Worm (Caenorhabditis elegans) whole organism, mixed stage, embryonic: ENCODE measurements around the gene lin-24.

Experiments used
- ces-1 ChIP-seq: fragments of 150-350 bp; optimal IDR thresholded peaks from 2 replicates; lab custom pipeline; 2014; ENCODE audit warnings: missing biosample characterization, missing genetic modification reagents, missing genetic modification characterization
- lin-13 ChIP-seq: fragments of 150-350 bp; optimal IDR thresholded peaks from 2 replicates; lab custom pipeline; 2014; ENCODE audit warnings: missing biosample characterization, missing genetic modification characterization
- lin-32 ChIP-seq: fragments of 200-800 bp; sonication (Bioruptor generic); optimal IDR thresholded peaks from 2 replicates; lab custom pipeline; 2018; ENCODE audit warnings: mild to moderate bottlenecking, missing genetic modification characterization, missing compliant biosample characterization
- mab-5 ChIP-seq: fragments of 150-350 bp; optimal IDR thresholded peaks from 2 replicates; lab custom pipeline; 2014; ENCODE audit warnings: missing biosample characterization, missing genetic modification characterization
- mep-1 ChIP-seq: fragments of 150-350 bp; optimal IDR thresholded peaks from 2 replicates; lab custom pipeline; 2017; ENCODE audit warnings: missing biosample characterization, missing genetic modification reagents, missing genetic modification characterization, inconsistent platforms
- nhr-2 ChIP-seq: fragments of 150-350 bp; optimal IDR thresholded peaks from 2 replicates; lab custom pipeline; 2014; ENCODE audit warnings: missing biosample characterization, missing genetic modification characterization
- nhr-237 ChIP-seq: fragments of 150-350 bp; optimal IDR thresholded peaks from 2 replicates; lab custom pipeline; 2014; ENCODE audit warnings: missing biosample characterization, missing genetic modification characterization
- nhr-28 ChIP-seq: fragments of 150-350 bp; optimal IDR thresholded peaks from 2 replicates; lab custom pipeline; 2014; ENCODE audit warnings: missing biosample characterization, missing genetic modification characterization
- sem-2 ChIP-seq: fragments of 200-800 bp; sonication (Bioruptor generic); optimal IDR thresholded peaks from 2 replicates; lab custom pipeline; 2018; ENCODE audit warnings: mild to moderate bottlenecking, missing genetic modification characterization, missing compliant biosample characterization
- snpc-4 ChIP-seq: fragments of 150-350 bp; optimal IDR thresholded peaks from 2 replicates; lab custom pipeline; 2014; ENCODE audit warnings: missing biosample characterization, missing genetic modification characterization
- unc-62 ChIP-seq: fragments of 150-350 bp; optimal IDR thresholded peaks from 2 replicates; lab custom pipeline; 2014; ENCODE audit warnings: missing biosample characterization, missing genetic modification reagents, missing genetic modification characterization
- ztf-11 ChIP-seq: fragments of 150-350 bp; optimal IDR thresholded peaks from 2 replicates; lab custom pipeline; 2014; ENCODE audit warnings: missing biosample characterization, missing genetic modification characterization

DNA sequence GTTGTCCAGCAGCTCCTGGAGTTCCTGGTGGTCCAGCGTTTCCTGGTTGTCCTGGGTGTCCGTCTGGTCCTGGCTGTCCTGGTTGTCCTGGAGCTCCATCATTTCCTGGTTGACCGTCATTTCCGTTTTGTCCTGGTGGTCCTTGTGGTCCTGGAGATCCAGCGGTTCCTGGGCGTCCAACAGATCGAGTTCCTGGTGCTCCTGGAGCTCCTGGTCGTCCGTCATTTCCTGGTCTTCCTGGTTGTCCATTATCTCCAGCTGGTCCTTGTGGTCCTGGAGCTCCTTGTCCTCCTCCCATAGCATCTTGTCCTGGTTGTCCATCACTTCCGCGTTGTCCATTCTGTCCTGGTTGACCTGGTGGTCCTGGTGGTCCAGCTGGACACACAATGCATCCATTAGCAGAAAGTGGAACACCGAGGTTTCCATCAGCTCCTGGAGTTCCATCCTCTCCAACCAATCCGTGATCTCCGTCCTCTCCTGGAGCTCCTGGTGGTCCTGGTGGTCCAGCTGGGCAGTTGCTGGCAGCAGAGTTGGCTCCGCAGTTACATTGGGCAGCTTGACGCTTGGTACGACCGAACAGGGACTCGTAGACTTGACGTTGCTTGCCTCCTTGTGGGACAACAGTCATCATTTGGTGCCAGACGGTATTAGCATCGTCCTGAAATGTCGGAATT is 20.2 kb upstream of the lin-24 start:
- TF ChIP-seq snpc-4 (no peak), nhr-28 (tag; lab: Kevin White, UChicago) (no peak), nhr-237 (no peak), lin-32 (GFP tag; lab: Kevin White, UChicago) (no peak), nhr-2 (no peak), mep-1 (tag; lab: Kevin White, UChicago) (no peak), ztf-11 (tag; lab: Kevin White, UChicago) (no peak), ces-1 (GFP tag; lab: Kevin White, UChicago) (no peak), mab-5 (no peak), unc-62 (GFP tag; lab: Kevin White, UChicago) (no peak), lin-13 (tag; lab: Kevin White, UChicago) (no peak), sem-2 (GFP tag; lab: Kevin White, UChicago) (no peak)
